Worm (Caenorhabditis elegans) whole organism, L4 larva: ENCODE results near the gene gon-14.

ENCODE experiments used
- D1046.2 ChIP-seq: fragments of 200-800 bp; sonication (Bioruptor generic); IDR thresholded peaks from 2 replicates; pipeline ENCODE4 v1.3.6; 2022; ENCODE audit warnings: missing genetic modification characterization, missing compliant biosample characterization
- F44E2.7 ChIP-seq: fragments of 200-800 bp; sonication (Bioruptor generic); IDR thresholded peaks from 2 replicates; pipeline ENCODE4 v2.1.2; 2022; ENCODE audit warnings: missing genetic modification characterization, missing compliant biosample characterization
- F49E8.2 ChIP-seq: sonication (generic microtip); optimal IDR thresholded peaks from 2 replicates; lab custom pipeline; 2016; ENCODE audit warnings: missing compliant biosample characterization, mild to moderate bottlenecking, missing genetic modification characterization, borderline replicate concordance
- Y105C5A.15 ChIP-seq: fragments of 200-800 bp; sonication (Bioruptor generic); IDR thresholded peaks from 2 replicates; pipeline ENCODE4 v1.3.6; 2022; ENCODE audit warnings: missing genetic modification characterization, missing compliant biosample characterization
- Y48G9A.11 ChIP-seq: fragments of 200-800 bp; sonication (Bioruptor generic); IDR thresholded peaks from 2 replicates; pipeline ENCODE4 v1.3.6; 2022; ENCODE audit warnings: missing genetic modification reagents, missing genetic modification characterization, missing compliant biosample characterization
- Y5F2A.4 ChIP-seq: fragments of 200-800 bp; sonication (Bioruptor generic); optimal IDR thresholded peaks from 2 replicates; lab custom pipeline; 2018; ENCODE audit warnings: mild to moderate bottlenecking, missing genetic modification characterization, missing compliant biosample characterization
- ama-1 ChIP-seq: fragments of 150-350 bp; optimal IDR thresholded peaks from 2 replicates; lab custom pipeline; 2014; ENCODE audit warnings: inconsistent platforms, mixed read lengths
- attf-4 ChIP-seq: sonication (generic microtip); optimal IDR thresholded peaks from 3 replicates; lab custom pipeline; 2017; ENCODE audit warnings: missing biosample characterization, missing genetic modification characterization
- ceh-20 ChIP-seq: fragments of 200-800 bp; sonication (Bioruptor generic); IDR thresholded peaks from 2 replicates; pipeline ENCODE4 v1.3.6; 2022; ENCODE audit warnings: missing genetic modification reagents, missing genetic modification characterization, missing compliant biosample characterization
- ceh-28 ChIP-seq: fragments of 150-350 bp; optimal IDR thresholded peaks from 2 replicates; lab custom pipeline; 2014; ENCODE audit warnings: missing biosample characterization, missing genetic modification reagents, missing genetic modification characterization
- ceh-32 ChIP-seq: sonication (generic microtip); optimal IDR thresholded peaks from 2 replicates; lab custom pipeline; 2016; ENCODE audit warnings: mild to moderate bottlenecking, missing genetic modification characterization, missing compliant biosample characterization; ENCODE audit not compliant: poor library complexity
- ceh-44 ChIP-seq: fragments of 200-800 bp; sonication (Bioruptor generic); IDR thresholded peaks from 2 replicates; pipeline ENCODE4 v1.3.6; 2022; ENCODE audit warnings: missing genetic modification reagents, missing genetic modification characterization, missing compliant biosample characterization
- ctbp-1 ChIP-seq: fragments of 200-800 bp; sonication (Bioruptor generic); IDR thresholded peaks from 2 replicates; pipeline ENCODE4 v1.3.6; 2022; ENCODE audit warnings: missing genetic modification reagents, missing genetic modification characterization, missing compliant biosample characterization
- daf-12 ChIP-seq: fragments of 150-350 bp; optimal IDR thresholded peaks from 2 replicates; lab custom pipeline; 2014; ENCODE audit warnings: missing biosample characterization, missing genetic modification reagents, missing genetic modification characterization
- daf-16 ChIP-seq, 3 experiments: sonication (generic microtip); optimal IDR thresholded peaks; 2 replicates each; lab custom pipeline; 2016 to 2017; ENCODE audit warnings: missing genetic modification characterization in 3 of 3, missing genetic modification reagents in 3 of 3, mild to moderate bottlenecking in 2 of 3, missing compliant biosample characterization in 2 of 3, missing biosample characterization in 1 of 3, moderate library complexity in 1 of 3
- dmd-6 ChIP-seq: fragments of 200-800 bp; sonication (Bioruptor generic); IDR thresholded peaks from 2 replicates; pipeline ENCODE4 v1.3.6; 2022; ENCODE audit warnings: missing genetic modification reagents, missing genetic modification characterization, missing compliant biosample characterization
- dmd-8 ChIP-seq: fragments of 200-800 bp; sonication (Bioruptor generic); IDR thresholded peaks from 2 replicates; pipeline ENCODE4 v1.3.6; 2022; ENCODE audit warnings: missing genetic modification characterization, missing compliant biosample characterization
- dmd-9 ChIP-seq: fragments of 200-800 bp; sonication (Bioruptor generic); IDR thresholded peaks from 2 replicates; pipeline ENCODE4 v1.3.6; 2022; ENCODE audit warnings: missing genetic modification reagents, missing genetic modification characterization, missing compliant biosample characterization
- dpl-1 ChIP-seq: fragments of 150-350 bp; optimal IDR thresholded peaks from 2 replicates; lab custom pipeline; 2014; ENCODE audit warnings: missing biosample characterization, missing genetic modification reagents, missing genetic modification characterization
- dve-1 ChIP-seq: sonication (generic microtip); optimal IDR thresholded peaks from 2 replicates; lab custom pipeline; 2017; ENCODE audit warnings: antibody characterized with exemption, mild to moderate bottlenecking, missing genetic modification characterization, missing compliant biosample characterization; ENCODE audit not compliant: insufficient read depth
- egl-43 ChIP-seq: fragments of 200-800 bp; sonication (Bioruptor generic); IDR thresholded peaks from 2 replicates; pipeline ENCODE4 v1.3.6; 2022; ENCODE audit warnings: missing genetic modification reagents, missing genetic modification characterization, missing compliant biosample characterization
- fkh-10 ChIP-seq: fragments of 150-350 bp; optimal IDR thresholded peaks from 2 replicates; lab custom pipeline; 2014; ENCODE audit warnings: missing biosample characterization, missing genetic modification reagents, missing genetic modification characterization
- fos-1 ChIP-seq: fragments of 150-350 bp; optimal IDR thresholded peaks from 2 replicates; lab custom pipeline; 2014; ENCODE audit warnings: missing biosample characterization, missing genetic modification characterization
- gei-8 ChIP-seq: fragments of 200-800 bp; sonication (Bioruptor generic); optimal IDR thresholded peaks from 2 replicates; lab custom pipeline; 2018; ENCODE audit warnings: mild to moderate bottlenecking, missing genetic modification characterization, missing compliant biosample characterization
- hlh-11 ChIP-seq: fragments of 200-800 bp; sonication (Bioruptor generic); optimal IDR thresholded peaks from 2 replicates; lab custom pipeline; 2018; ENCODE audit warnings: mild to moderate bottlenecking, missing genetic modification characterization, missing compliant biosample characterization
- lin-1 ChIP-seq: fragments of 200-800 bp; sonication (Bioruptor generic); IDR thresholded peaks from 2 replicates; pipeline ENCODE4 v1.3.6; 2022; ENCODE audit warnings: missing genetic modification reagents, missing genetic modification characterization, missing compliant biosample characterization
- lsy-2 ChIP-seq, 2 experiments: fragments of 150-350 bp in 1 of 2; sonication (generic microtip) in 1 of 2; optimal IDR thresholded peaks; 2 replicates each; lab custom pipeline; 2014 to 2017; ENCODE audit warnings: missing biosample characterization in 2 of 2, missing genetic modification characterization in 2 of 2
- madf-5 ChIP-seq, 2 experiments: fragments of 200-800 bp; sonication (Bioruptor generic); IDR thresholded peaks; 2 replicates each; pipeline ENCODE4 v1.3.6; 2022; ENCODE audit warnings: missing compliant biosample characterization in 2 of 2, missing genetic modification characterization in 2 of 2
- madf-9 ChIP-seq: fragments of 200-800 bp; sonication (Bioruptor generic); conservative IDR thresholded peaks from 2 replicates; pipeline ENCODE4 v1.3.6; 2022; ENCODE audit warnings: missing genetic modification reagents, missing genetic modification characterization, missing compliant biosample characterization
- mdt-29 ChIP-seq: fragments of 200-800 bp; sonication (Bioruptor generic); IDR thresholded peaks from 2 replicates; pipeline ENCODE4 v1.3.6; 2022; ENCODE audit warnings: missing genetic modification reagents, missing genetic modification characterization, missing compliant biosample characterization
- mxl-3 ChIP-seq: fragments of 200-800 bp; sonication (Bioruptor generic); optimal IDR thresholded peaks from 2 replicates; lab custom pipeline; 2018; ENCODE audit warnings: mild to moderate bottlenecking, missing genetic modification characterization, missing compliant biosample characterization
- nhr-102 ChIP-seq: sonication (generic microtip); optimal IDR thresholded peaks from 2 replicates; lab custom pipeline; 2016; ENCODE audit warnings: mild to moderate bottlenecking, missing genetic modification characterization, moderate library complexity, missing compliant biosample characterization
- nhr-11 ChIP-seq: fragments of 150-350 bp; optimal IDR thresholded peaks from 2 replicates; lab custom pipeline; 2014; ENCODE audit warnings: missing biosample characterization, missing genetic modification characterization
- nhr-25 ChIP-seq: sonication (generic microtip); optimal IDR thresholded peaks from 2 replicates; lab custom pipeline; 2017; ENCODE audit warnings: missing genetic modification characterization, mild to moderate bottlenecking, missing compliant biosample characterization, antibody characterized with exemption, moderate library complexity, borderline replicate concordance; ENCODE audit not compliant: insufficient read depth
- nhr-41 ChIP-seq: fragments of 200-800 bp; sonication (Bioruptor generic); IDR thresholded peaks from 2 replicates; pipeline ENCODE4 v1.3.6; 2022; ENCODE audit warnings: missing genetic modification reagents, missing genetic modification characterization, missing compliant biosample characterization
- nhr-42 ChIP-seq: fragments of 200-800 bp; sonication (Bioruptor generic); IDR thresholded peaks from 2 replicates; pipeline ENCODE4 v1.3.6; 2022; ENCODE audit warnings: missing genetic modification characterization, missing compliant biosample characterization
- nhr-48 ChIP-seq: sonication (generic microtip); optimal IDR thresholded peaks from 2 replicates; lab custom pipeline; 2016; ENCODE audit warnings: mild to moderate bottlenecking, missing genetic modification characterization, missing compliant biosample characterization
- nhr-6 ChIP-seq: fragments of 150-350 bp; optimal IDR thresholded peaks from 2 replicates; lab custom pipeline; 2014; ENCODE audit warnings: missing biosample characterization, missing genetic modification characterization
- nhr-77 ChIP-seq: fragments of 150-350 bp; optimal IDR thresholded peaks from 2 replicates; lab custom pipeline; 2014; ENCODE audit warnings: missing biosample characterization, missing genetic modification characterization
- pha-4 ChIP-seq, 2 experiments: fragments of 150-350 bp in 1 of 2; fragments of 200-800 bp in 1 of 2; sonication (Bioruptor generic) in 1 of 2; IDR thresholded peaks in 1 of 2; optimal IDR thresholded peaks in 1 of 2; 2 replicates each; pipeline versions ENCODE4 v1.3.6 to Lab custom; 2014 to 2022; ENCODE audit warnings: missing genetic modification characterization in 2 of 2, missing genetic modification reagents in 2 of 2, missing biosample characterization in 1 of 2, missing compliant biosample characterization in 1 of 2
- php-3 ChIP-seq: fragments of 200-800 bp; sonication (Bioruptor generic); IDR thresholded peaks from 2 replicates; pipeline ENCODE4 v1.3.6; 2022; ENCODE audit warnings: missing genetic modification reagents, missing genetic modification characterization, missing compliant biosample characterization
- pqm-1 ChIP-seq: sonication (generic microtip); optimal IDR thresholded peaks from 2 replicates; lab custom pipeline; 2017; ENCODE audit warnings: missing biosample characterization, missing genetic modification characterization
- skn-1 ChIP-seq: fragments of 150-350 bp; optimal IDR thresholded peaks from 2 replicates; lab custom pipeline; 2014; ENCODE audit warnings: missing biosample characterization, missing genetic modification characterization
- snpc-1.2 ChIP-seq: fragments of 200-800 bp; sonication (Bioruptor generic); IDR thresholded peaks from 2 replicates; pipeline ENCODE4 v1.3.6; 2022; ENCODE audit warnings: missing genetic modification reagents, missing genetic modification characterization, missing compliant biosample characterization
- spr-3 ChIP-seq: fragments of 200-800 bp; sonication (Bioruptor generic); optimal IDR thresholded peaks from 2 replicates; lab custom pipeline; 2018; ENCODE audit warnings: mild to moderate bottlenecking, missing genetic modification characterization, missing compliant biosample characterization
- unc-130 ChIP-seq: sonication (generic microtip); optimal IDR thresholded peaks from 2 replicates; lab custom pipeline; 2016; ENCODE audit warnings: missing genetic modification reagents, missing genetic modification characterization, missing compliant biosample characterization
- ztf-11 ChIP-seq: fragments of 150-350 bp; optimal IDR thresholded peaks from 2 replicates; lab custom pipeline; 2014; ENCODE audit warnings: missing biosample characterization, missing genetic modification characterization

gon-14 gene

ce11 chrV:6561592-6561991 is 49.4 kb downstream of the gon-14 start, which contains the start of gene spp-19:
Gene spp-19 (minus strand): TSS chrV:6561692.
- TF ChIP-seq ceh-28: no peak
- TF ChIP-seq F49E8.2 (tag; lab: Kevin White, UChicago): no peak
- TF ChIP-seq lin-1 (GFP tag; lab: Robert Waterston, UW): no peak
- TF ChIP-seq ctbp-1 (GFP tag; lab: Robert Waterston, UW): no peak

- TF ChIP-seq fkh-10: no peak
- no peak for TF ChIP-seq nhr-25 (tag; lab: Kevin White, UChicago)
- peak; percentile 74 for TF ChIP-seq php-3 (GFP tag; lab: Robert Waterston, UW)
- TF ChIP-seq pqm-1: no peak
- TF ChIP-seq nhr-11: no peak
- no peak; the same call in none of the 2 replicates for TF ChIP-seq dmd-6 (GFP tag; lab: Robert Waterston, UW)
- no peak for TF ChIP-seq nhr-42 (GFP tag; lab: Robert Waterston, UW)
- TF ChIP-seq skn-1 (tag; lab: Kevin White, UChicago): no peak
- TF ChIP-seq Y48G9A.11 (GFP tag; lab: Robert Waterston, UW): no peak
- TF ChIP-seq ceh-44 (GFP tag; lab: Robert Waterston, UW): peak; percentile 82; the same call in 1 of the 2 replicates
- TF ChIP-seq pha-4 (GFP tag; IDR thresholded peaks at IDR 0.05; lab: Robert Waterston, UW): peak; percentile 83; the same call in 1 of the 2 replicates
- no peak for TF ChIP-seq pha-4 (tag; optimal IDR thresholded peaks at IDR 0.05; lab: Kevin White, UChicago)
- TF ChIP-seq ceh-20 (GFP tag; lab: Robert Waterston, UW): 0 out of 2 replicates have a peak, but pooled peaks have one; percentile 57
- peak; percentile 29 for TF ChIP-seq nhr-48 (tag; lab: Kevin White, UChicago)
- TF ChIP-seq dve-1: no peak
- TF ChIP-seq F44E2.7: peak; percentile 88; the same call in 1 of the 2 replicates
- TF ChIP-seq ceh-32: no peak
- TF ChIP-seq lsy-2 (tag; optimal IDR thresholded peaks at IDR 0.05; lab: Kevin White, UChicago): no peak
- no peak for TF ChIP-seq attf-4 (tag; lab: Kevin White, UChicago)
- peak; percentile 3 for TF ChIP-seq unc-130 (GFP tag; lab: Kevin White, UChicago)
- peak; percentile 69 for TF ChIP-seq madf-9
- no peak for TF ChIP-seq daf-12
- TF ChIP-seq dpl-1: no peak
- TF ChIP-seq dmd-8: peak; percentile 96
- TF ChIP-seq ama-1 (lab: Kevin White, UChicago): no peak
- no peak for TF ChIP-seq lin-1 (GFP tag; lab: Robert Waterston, UW)
- peak in 1 of 2 experiments; percentile 76 for TF ChIP-seq daf-16 (GFP tag; optimal IDR thresholded peaks at IDR 0.05; lab: Kevin White, UChicago)
- TF ChIP-seq daf-16 (tag; optimal IDR thresholded peaks at IDR 0.05; lab: Kevin White, UChicago): peak; percentile 68
- TF ChIP-seq fos-1 (tag; lab: Kevin White, UChicago): no peak
- TF ChIP-seq ztf-11 (tag; lab: Kevin White, UChicago): no peak
- TF ChIP-seq Y105C5A.15 (GFP tag; lab: Robert Waterston, UW): 0 out of 2 replicates have a peak, but pooled peaks have one; percentile 68
- TF ChIP-seq D1046.2 (GFP tag; lab: Robert Waterston, UW): peak; percentile 52; the same call in 1 of the 2 replicates
- TF ChIP-seq nhr-41 (GFP tag; lab: Robert Waterston, UW): 0 out of 2 replicates have a peak, but pooled peaks have one; percentile 57
- no peak for TF ChIP-seq mdt-29 (GFP tag; lab: Robert Waterston, UW)
- no peak for TF ChIP-seq ceh-28
- TF ChIP-seq egl-43 (GFP tag; lab: Robert Waterston, UW): no peak
- TF ChIP-seq snpc-1.2 (GFP tag; lab: Robert Waterston, UW): no peak
- no peak for TF ChIP-seq nhr-77
- TF ChIP-seq dmd-9 (GFP tag; lab: Robert Waterston, UW): peak; percentile 67; the same call in 1 of the 2 replicates
- TF ChIP-seq nhr-6 (tag; lab: Kevin White, UChicago): no peak
- TF ChIP-seq mxl-3 (GFP tag; lab: Kevin White, UChicago): no peak
- TF ChIP-seq gei-8 (GFP tag; lab: Kevin White, UChicago): peak; percentile 64
- no peak for TF ChIP-seq nhr-102 (tag; lab: Kevin White, UChicago)
- TF ChIP-seq hlh-11: no peak
- peak; percentile 53 for TF ChIP-seq Y5F2A.4 (GFP tag; lab: Kevin White, UChicago)
- peak; percentile 67 for TF ChIP-seq spr-3 (GFP tag; lab: Kevin White, UChicago)
- TF ChIP-seq madf-5 (GFP tag; IDR thresholded peaks at IDR 0.05; lab: Robert Waterston, UW): 0 out of 4 replicates have a peak, but pooled peaks of 1 of the 2 experiments have one; percentile 52
Measured at ce11 chrV:6559585-6559984, 51.4 kb downstream of the gon-14 start.
